Worm (Caenorhabditis elegans): Measurements from ENCODE around the gene lgc-12.

- TF ChIP-seq lin-39 (tag; optimal IDR thresholded peaks at IDR 0.05) (no peak), ztf-11 (tag; optimal IDR thresholded peaks at IDR 0.05) (no peak), unc-62 (GFP tag; optimal IDR thresholded peaks at IDR 0.05) (no peak), nhr-77 (tag; optimal IDR thresholded peaks at IDR 0.05) (no peak), pha-4 (tag; optimal IDR thresholded peaks at IDR 0.05) (no peak), nfya-1 (tag; optimal IDR thresholded peaks at IDR 0.05; ENCODE audit: insufficient read depth) (no peak), ceh-28 (tag; optimal IDR thresholded peaks at IDR 0.05) (no peak)
Observed at ce11 chrIII:7609168-7609567, 47.2 kb downstream of the lgc-12 start, which contains the start of gene nsph-4.3.
